Fruit fly (Drosophila melanogaster): Measurements from ENCODE around the gene CG4658.

CG4658 gene

DNA sequence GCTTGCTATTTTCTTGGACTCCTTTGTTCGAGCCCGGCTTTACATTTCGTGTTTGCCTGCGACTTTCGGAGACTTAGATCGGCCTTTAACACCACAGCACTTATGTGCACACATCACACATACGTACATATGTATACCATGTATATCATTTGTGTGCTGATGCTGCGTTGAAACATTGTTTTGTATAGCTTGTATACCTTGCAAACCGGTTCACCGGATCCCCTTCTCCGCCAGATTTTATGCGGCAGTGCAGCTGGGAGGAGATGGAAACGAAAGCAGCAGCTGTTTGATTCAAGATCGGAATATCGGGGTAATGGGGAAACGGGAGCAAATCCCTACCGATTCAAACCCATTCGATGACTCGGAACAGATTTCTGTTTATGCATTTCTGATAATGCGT, 10.9 kb upstream of the CG4658 start (continued):
- TF ChIP-seq Smox (GFP tag; optimal IDR thresholded peaks at IDR 0.05) = no peak
- TF ChIP-seq CG8319 (GFP tag; optimal IDR thresholded peaks at IDR 0.05) = no peak

DNA sequence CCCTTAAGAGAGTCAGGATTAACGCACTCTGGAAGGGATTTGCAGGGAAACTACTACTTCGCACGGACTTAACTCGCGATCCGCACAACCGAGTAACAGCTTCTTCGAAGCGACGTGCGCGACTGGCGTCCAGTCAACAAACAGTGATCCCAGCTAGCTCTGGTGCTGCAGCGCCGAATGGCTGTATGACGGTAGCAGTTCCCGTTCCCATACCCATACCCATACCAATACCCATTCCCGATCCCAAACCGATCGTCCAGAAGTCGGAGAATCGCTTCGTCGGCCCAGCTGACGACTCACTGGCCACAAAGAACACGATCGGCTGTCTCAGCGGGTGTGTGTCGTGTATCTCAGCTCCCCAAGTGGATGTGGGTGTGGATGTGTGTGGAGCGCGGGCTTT, 9.7 kb upstream of the CG4658 start, which contains the start of gene CG5853:
Gene CG5853 (minus strand): TSS at position 384 of the 400 bp plus-strand sequence.
- TF ChIP-seq eg (GFP tag; IDR thresholded peaks at IDR 0.05) (peak; percentile 68; the same call in 2 of the 3 replicates), CG6163 (GFP tag; IDR thresholded peaks at IDR 0.05) (peak; percentile 73), Sox15 (GFP tag; optimal IDR thresholded peaks at IDR 0.05) (no peak), acj6 (GFP tag; optimal IDR thresholded peaks at IDR 0.05) (no peak), CG6792 (GFP tag; optimal IDR thresholded peaks at IDR 0.05) (peak; percentile 5), Lpt (GFP tag; optimal IDR thresholded peaks at IDR 0.05) (peak; percentile 8), Hr39 (GFP tag; optimal IDR thresholded peaks at IDR 0.05) (no peak), ss (GFP tag; optimal IDR thresholded peaks at IDR 0.05) (peak; percentile 55 to 70), salr (GFP tag; optimal IDR thresholded peaks at IDR 0.05) (peak in 1 of 2 experiments; percentile 32), CG15336 (GFP tag; IDR thresholded peaks at IDR 0.05) (peak; percentile 48; the same call in 1 of the 2 replicates), CG34406 (GFP tag; optimal IDR thresholded peaks at IDR 0.05) (no peak), CG16779 (tag; optimal IDR thresholded peaks at IDR 0.05) (peak; percentile 65), Met (GFP tag; optimal IDR thresholded peaks at IDR 0.05) (peak; percentile 35), fkh (GFP tag; optimal IDR thresholded peaks at IDR 0.05) (peak; percentile 18), lz (GFP tag; optimal IDR thresholded peaks at IDR 0.05) (no peak), Ets96B (tag; optimal IDR thresholded peaks at IDR 0.05) (peak; percentile 4), CG3919 (GFP tag; optimal IDR thresholded peaks at IDR 0.05) (peak; percentile 46), net (GFP tag; optimal IDR thresholded peaks at IDR 0.05) (peak; percentile 50), CG6854 (GFP tag; optimal IDR thresholded peaks at IDR 0.05) (peak; percentile 82), esn (GFP tag; optimal IDR thresholded peaks at IDR 0.05) (peak; percentile 5), Sox14 (GFP tag; optimal IDR thresholded peaks at IDR 0.05) (peak; percentile 76), fd85E (GFP tag; optimal IDR thresholded peaks at IDR 0.05) (peak; percentile 16), CG11902 (GFP tag; optimal IDR thresholded peaks at IDR 0.05) (no peak), Gug (GFP tag; IDR thresholded peaks at IDR 0.05) (no peak), Eip75B (GFP tag; optimal IDR thresholded peaks at IDR 0.05) (peak; percentile 33), Blimp-1 (GFP tag; optimal IDR thresholded peaks at IDR 0.05) (no peak), CG7368 (GFP tag; optimal IDR thresholded peaks at IDR 0.05) (peak; percentile 26), CG8119 (GFP tag; IDR thresholded peaks at IDR 0.05) (peak; percentile 16; the same call in 1 of the 3 replicates), CG11762 (GFP tag; optimal IDR thresholded peaks at IDR 0.05; ENCODE audit: insufficient read depth) (no peak), fd59A (GFP tag; optimal IDR thresholded peaks at IDR 0.05) (no peak), vri (GFP tag; optimal IDR thresholded peaks at IDR 0.05) (peak; percentile 96), CG6808 (GFP tag; optimal IDR thresholded peaks at IDR 0.05) (peak; percentile 10), CG9139 (GFP tag; optimal IDR thresholded peaks at IDR 0.05) (peak; percentile 67), achi (GFP tag; optimal IDR thresholded peaks at IDR 0.05) (peak; percentile 34), pdm3 (GFP tag; optimal IDR thresholded peaks at IDR 0.05) (no peak), CG1621 (tag; optimal IDR thresholded peaks at IDR 0.05) (peak; percentile 64), Hr4 (GFP tag; optimal IDR thresholded peaks at IDR 0.05) (no peak), dac (GFP tag; optimal IDR thresholded peaks at IDR 0.05) (no peak), dsx (GFP tag; optimal IDR thresholded peaks at IDR 0.05; ENCODE audit: poor library complexity, severe bottlenecking) (peak; percentile 63), CG3032 (tag; optimal IDR thresholded peaks at IDR 0.05) (peak; percentile 3), CG8632 (GFP tag; optimal IDR thresholded peaks at IDR 0.05) (peak; percentile 16), CG10669 (GFP tag; optimal IDR thresholded peaks at IDR 0.05) (no peak), cyc (GFP tag; optimal IDR thresholded peaks at IDR 0.05) (no peak), CG8319 (GFP tag; optimal IDR thresholded peaks at IDR 0.05) (no peak), svp (GFP tag) (peak; percentile 89), Sox102F (GFP tag; optimal IDR thresholded peaks at IDR 0.05) (peak; percentile 61), Eip78C (GFP tag) (no peak), CG11294 (GFP tag; IDR thresholded peaks at IDR 0.05) (no peak)
